Worm (Caenorhabditis elegans) whole organism, mixed stage, embryonic: ENCODE results near the gene Y57G11C.41.

Experiments used
- bed-3 ChIP-seq: fragments of 200-800 bp; sonication (Bioruptor generic); optimal IDR thresholded peaks from 3 replicates; lab custom pipeline; 2018; ENCODE audit warnings: mild to moderate bottlenecking, missing genetic modification characterization, moderate library complexity, missing compliant biosample characterization
- blmp-1 ChIP-seq: fragments of 150-350 bp; optimal IDR thresholded peaks from 2 replicates; lab custom pipeline; 2014; ENCODE audit warnings: missing biosample characterization, missing genetic modification characterization
- ceh-83 ChIP-seq: fragments of 200-800 bp; sonication (Bioruptor generic); optimal IDR thresholded peaks from 2 replicates; lab custom pipeline; 2018; ENCODE audit warnings: mild to moderate bottlenecking, missing genetic modification characterization, missing compliant biosample characterization
- elt-1 ChIP-seq: sonication (generic microtip); optimal IDR thresholded peaks from 2 replicates; lab custom pipeline; 2017; ENCODE audit warnings: missing genetic modification characterization, mild to moderate bottlenecking, missing compliant biosample characterization, antibody characterized with exemption, moderate library complexity, borderline replicate concordance; ENCODE audit not compliant: insufficient read depth
- hlh-1 ChIP-seq: fragments of 150-350 bp; optimal IDR thresholded peaks from 2 replicates; lab custom pipeline; 2014; ENCODE audit warnings: missing biosample characterization, missing genetic modification reagents, missing genetic modification characterization
- lin-13 ChIP-seq: fragments of 150-350 bp; optimal IDR thresholded peaks from 2 replicates; lab custom pipeline; 2014; ENCODE audit warnings: missing biosample characterization, missing genetic modification characterization
- lin-32 ChIP-seq: fragments of 200-800 bp; sonication (Bioruptor generic); optimal IDR thresholded peaks from 2 replicates; lab custom pipeline; 2018; ENCODE audit warnings: mild to moderate bottlenecking, missing genetic modification characterization, missing compliant biosample characterization
- nhr-237 ChIP-seq: fragments of 150-350 bp; optimal IDR thresholded peaks from 2 replicates; lab custom pipeline; 2014; ENCODE audit warnings: missing biosample characterization, missing genetic modification characterization
- nhr-28 ChIP-seq: fragments of 150-350 bp; optimal IDR thresholded peaks from 2 replicates; lab custom pipeline; 2014; ENCODE audit warnings: missing biosample characterization, missing genetic modification characterization
- nhr-76 ChIP-seq: sonication (generic microtip); optimal IDR thresholded peaks from 2 replicates; lab custom pipeline; 2017; ENCODE audit warnings: missing biosample characterization, missing genetic modification characterization
- snpc-4 ChIP-seq: fragments of 150-350 bp; optimal IDR thresholded peaks from 2 replicates; lab custom pipeline; 2014; ENCODE audit warnings: missing biosample characterization, missing genetic modification characterization
- unc-39 ChIP-seq: fragments of 150-350 bp; optimal IDR thresholded peaks from 2 replicates; lab custom pipeline; 2014; ENCODE audit warnings: missing biosample characterization, missing genetic modification characterization

DNA sequence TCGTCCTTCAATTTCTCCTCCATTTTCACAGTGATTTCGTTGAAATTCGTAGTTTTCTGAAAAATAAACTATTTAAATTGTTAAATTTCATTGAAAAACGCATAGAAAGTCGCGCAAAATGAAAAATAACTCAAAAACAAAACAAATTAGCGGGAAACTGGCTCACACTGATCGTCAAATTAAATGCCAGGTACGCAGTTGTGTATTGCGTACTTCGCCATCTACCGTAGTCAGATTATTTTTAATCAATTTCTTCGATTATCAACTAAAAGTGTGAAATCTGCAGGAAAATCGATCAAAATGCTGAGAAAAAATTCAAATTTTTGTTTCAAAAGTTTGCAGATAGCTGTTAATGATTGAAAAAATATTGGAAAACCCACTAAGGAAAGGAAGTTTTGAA is 48.7 kb upstream of the Y57G11C.41 start, which contains the start of gene Y57G11C.499:
- TF ChIP-seq unc-39 (no peak), blmp-1 (tag; lab: Kevin White, UChicago) (no peak), elt-1 (no peak), nhr-237 (no peak), bed-3 (no peak), snpc-4 (no peak), lin-13 (no peak), lin-32 (GFP tag; lab: Kevin White, UChicago) (no peak), nhr-76 (no peak), hlh-1 (tag; lab: Kevin White, UChicago) (no peak), ceh-83 (no peak), nhr-28 (tag; lab: Kevin White, UChicago) (no peak)
